Worm (Caenorhabditis elegans): ENCODE results near the gene F48F7.3.

The F48F7.3 gene

DNA sequence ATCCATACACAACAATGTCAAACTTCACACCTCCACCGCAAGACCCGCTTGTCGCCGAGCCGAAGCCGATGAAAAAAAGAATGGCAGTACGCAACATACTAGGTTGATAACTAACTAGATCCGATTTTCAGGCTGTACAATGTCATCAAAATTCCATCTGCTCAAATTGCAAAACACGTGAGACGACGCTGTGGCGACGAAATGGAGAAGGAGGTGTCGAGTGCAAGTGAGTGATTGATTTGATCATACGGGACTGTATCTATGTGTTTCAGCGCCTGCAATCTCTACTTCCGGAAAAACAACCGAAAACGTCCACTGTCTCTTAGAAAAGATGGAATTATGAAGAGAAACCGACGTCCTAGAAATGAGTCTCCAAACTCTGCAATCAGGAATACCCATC lies 23.0 kb upstream of the F48F7.3 start:
- TF ChIP-seq nhr-129 (tag; optimal IDR thresholded peaks at IDR 0.05), result no peak
- no peak for TF ChIP-seq F13H6.1 (tag; optimal IDR thresholded peaks at IDR 0.05)
- peak; percentile 9 for TF ChIP-seq nhr-21 (tag; optimal IDR thresholded peaks at IDR 0.05)

DNA sequence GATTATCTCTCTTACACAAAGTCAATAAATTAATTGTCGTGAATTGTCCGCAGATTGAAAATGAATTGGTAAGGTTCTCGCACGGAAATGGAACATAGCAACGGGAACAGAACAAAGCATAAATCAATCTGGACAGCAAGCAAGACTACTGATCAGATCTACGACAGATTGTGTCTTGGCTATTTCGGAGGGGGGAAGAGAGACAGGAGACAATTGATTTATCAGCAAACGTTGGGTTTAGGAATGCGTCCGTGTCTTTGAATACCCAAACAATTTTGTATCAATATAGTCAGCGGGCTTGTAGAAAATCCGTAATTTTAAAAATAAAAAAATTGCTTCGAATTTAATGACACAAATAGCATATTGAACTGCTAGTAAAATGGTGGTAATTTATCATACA lies 22.0 kb upstream of the F48F7.3 start:
- TF ChIP-seq sem-4 (tag; optimal IDR thresholded peaks at IDR 0.05), result peak; percentile 38
- peak; percentile 43 for TF ChIP-seq nhr-25 (tag; optimal IDR thresholded peaks at IDR 0.05)
- TF ChIP-seq lin-11 (tag; optimal IDR thresholded peaks at IDR 0.05), result no peak
- peak; percentile 83 for TF ChIP-seq nhr-21 (tag; optimal IDR thresholded peaks at IDR 0.05)
- peak; percentile 7 for TF ChIP-seq fos-1 (tag; optimal IDR thresholded peaks at IDR 0.05)
- TF ChIP-seq C34F6.9 (tag; optimal IDR thresholded peaks at IDR 0.05), result peak; percentile 9
- TF ChIP-seq nhr-237 (tag; optimal IDR thresholded peaks at IDR 0.05), result no peak
- no peak for TF ChIP-seq mbf-1 (tag; optimal IDR thresholded peaks at IDR 0.05)
- peak; percentile 67 for TF ChIP-seq ceh-16 (tag; optimal IDR thresholded peaks at IDR 0.05)
- TF ChIP-seq mab-5 (tag; optimal IDR thresholded peaks at IDR 0.05), result peak; percentile 41
- TF ChIP-seq alr-1 (tag; optimal IDR thresholded peaks at IDR 0.05), result no peak
- TF ChIP-seq ztf-4 (tag; optimal IDR thresholded peaks at IDR 0.05), result peak; percentile 37
- peak; percentile 62 for TF ChIP-seq sma-3 (GFP tag; optimal IDR thresholded peaks at IDR 0.05)
- peak; percentile 48 for TF ChIP-seq sma-9 (GFP tag; optimal IDR thresholded peaks at IDR 0.05)
- no peak for TF ChIP-seq sma-9 (tag; optimal IDR thresholded peaks at IDR 0.05)
- TF ChIP-seq F13H6.1 (tag; optimal IDR thresholded peaks at IDR 0.05), result no peak
- no peak for TF ChIP-seq egl-27 (tag; optimal IDR thresholded peaks at IDR 0.05)
- no peak for TF ChIP-seq elt-1 (tag; optimal IDR thresholded peaks at IDR 0.05)
- TF ChIP-seq lsy-2 (tag; optimal IDR thresholded peaks at IDR 0.05), result peak in 1 of 2 experiments; percentile 27

DNA sequence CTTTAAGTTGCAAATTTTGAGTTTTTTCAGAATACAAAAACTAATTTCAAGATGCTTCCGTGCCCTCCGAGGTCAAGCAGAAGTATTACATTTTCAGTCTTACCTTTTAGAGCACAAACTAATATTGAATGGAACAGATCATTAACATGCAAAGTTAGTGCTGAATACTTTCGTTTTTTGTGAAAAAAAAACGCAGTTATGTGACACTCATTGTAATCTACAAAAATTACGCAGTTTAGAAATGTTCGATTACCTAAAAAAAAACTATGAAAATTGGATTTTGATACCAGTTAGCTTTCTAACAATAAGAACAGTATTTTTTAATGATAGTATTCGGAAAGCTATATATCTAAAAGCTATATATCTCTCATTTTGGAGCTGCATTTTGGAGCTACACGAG lies 21.4 kb upstream of the F48F7.3 start:
- TF ChIP-seq F13H6.1 (tag; optimal IDR thresholded peaks at IDR 0.05), result no peak

DNA sequence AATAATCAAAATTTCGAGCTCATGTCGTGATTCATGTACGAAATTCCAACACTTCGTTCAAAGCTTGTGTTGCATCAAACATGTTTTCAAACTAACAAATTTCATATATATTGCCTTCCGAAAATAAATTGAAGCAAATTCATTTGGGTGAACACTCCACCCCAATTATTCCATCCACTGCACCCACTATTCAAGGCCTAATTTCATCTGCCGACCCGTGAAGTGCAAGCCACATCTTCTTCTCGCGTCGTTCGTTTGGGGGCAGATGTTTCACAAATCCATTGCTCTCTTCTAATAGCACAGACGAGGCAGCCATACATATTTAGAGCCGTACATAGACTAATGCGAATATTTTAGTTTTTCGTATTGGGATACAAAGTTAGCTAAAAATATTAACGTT lies 19.1 kb upstream of the F48F7.3 start:
- TF ChIP-seq nhr-11 (tag; optimal IDR thresholded peaks at IDR 0.05), result no peak
- TF ChIP-seq crh-2 (tag; optimal IDR thresholded peaks at IDR 0.05), result no peak
- TF ChIP-seq gmeb-1 (tag; optimal IDR thresholded peaks at IDR 0.05), result no peak
- no peak for TF ChIP-seq sma-3 (GFP tag; optimal IDR thresholded peaks at IDR 0.05)
- TF ChIP-seq nhr-21 (tag; optimal IDR thresholded peaks at IDR 0.05), result no peak

DNA sequence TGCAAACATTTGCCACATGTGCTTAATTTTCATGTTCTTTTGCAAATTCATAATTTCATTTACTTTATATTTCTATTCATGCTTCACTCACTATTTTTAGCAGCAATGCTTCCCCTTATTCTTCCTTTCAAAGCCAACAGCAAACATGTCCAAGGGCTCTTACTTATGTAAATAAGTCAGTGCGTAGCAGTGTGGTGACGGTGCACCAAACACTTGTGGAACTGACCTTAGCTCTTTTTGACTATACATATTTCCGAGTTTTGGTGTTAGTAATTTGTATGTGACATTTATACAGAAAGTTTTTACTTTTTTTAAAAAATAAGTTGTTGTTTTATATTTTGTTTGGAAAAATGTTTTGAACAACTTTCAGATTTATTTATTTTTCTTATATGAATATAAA lies 18.2 kb upstream of the F48F7.3 start:
- no peak for TF ChIP-seq dmd-4 (tag; optimal IDR thresholded peaks at IDR 0.05)
- TF ChIP-seq elt-1 (tag; optimal IDR thresholded peaks at IDR 0.05), result no peak
- no peak for TF ChIP-seq nhr-6 (tag; optimal IDR thresholded peaks at IDR 0.05)
- TF ChIP-seq unc-39 (tag; optimal IDR thresholded peaks at IDR 0.05), result no peak
- no peak for TF ChIP-seq alr-1 (tag; optimal IDR thresholded peaks at IDR 0.05)
- TF ChIP-seq lin-39 (tag; optimal IDR thresholded peaks at IDR 0.05), result no peak
- TF ChIP-seq nhr-129 (tag; optimal IDR thresholded peaks at IDR 0.05), result no peak
- no peak for TF ChIP-seq ceh-82 (tag; optimal IDR thresholded peaks at IDR 0.05)
- TF ChIP-seq egl-27 (tag; optimal IDR thresholded peaks at IDR 0.05), result no peak
- TF ChIP-seq mab-5 (tag; optimal IDR thresholded peaks at IDR 0.05), result no peak
- TF ChIP-seq C34F6.9 (tag; optimal IDR thresholded peaks at IDR 0.05), result no peak
- TF ChIP-seq ztf-1 (GFP tag; conservative IDR thresholded peaks at IDR 0.05), result no peak

DNA sequence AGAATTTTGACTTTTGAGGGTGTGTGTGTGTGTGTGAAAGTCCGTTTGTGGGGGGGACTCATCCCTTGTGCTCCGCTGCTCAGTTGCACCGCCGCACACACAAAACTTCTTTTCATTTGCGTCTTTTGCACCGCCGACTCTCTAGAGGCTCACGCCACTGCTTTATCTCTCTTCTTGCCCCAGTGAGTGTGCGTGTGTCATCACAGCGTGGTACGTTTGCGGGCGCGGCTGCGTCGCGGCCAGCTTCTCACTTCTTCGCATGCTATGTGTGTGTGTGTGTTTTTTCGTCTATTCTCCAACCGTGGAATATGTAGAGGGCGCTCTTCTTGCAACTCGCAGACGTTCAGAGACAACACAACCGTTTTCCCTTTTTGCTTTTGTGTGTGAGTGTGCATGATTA lies 17.8 kb upstream of the F48F7.3 start:
- TF ChIP-seq skn-1 (tag; optimal IDR thresholded peaks at IDR 0.05) (no peak), fos-1 (tag; optimal IDR thresholded peaks at IDR 0.05) (peak; percentile 71), unc-62 (GFP tag; optimal IDR thresholded peaks at IDR 0.05) (no peak), ztf-1 (GFP tag; conservative IDR thresholded peaks at IDR 0.05) (no peak), elt-3 (tag; optimal IDR thresholded peaks at IDR 0.05) (no peak), crh-2 (tag; optimal IDR thresholded peaks at IDR 0.05) (peak; percentile 57), mdl-1 (tag; optimal IDR thresholded peaks at IDR 0.05) (peak; percentile 66 to 80), Y55F3AM.14 (GFP tag; optimal IDR thresholded peaks at IDR 0.05) (peak; percentile 33), elt-1 (tag; optimal IDR thresholded peaks at IDR 0.05) (no peak), sma-9 (GFP tag; optimal IDR thresholded peaks at IDR 0.05) (peak; percentile 73), sma-9 (tag; optimal IDR thresholded peaks at IDR 0.05) (no peak), nhr-237 (tag; optimal IDR thresholded peaks at IDR 0.05) (no peak), lin-11 (tag; optimal IDR thresholded peaks at IDR 0.05) (peak; percentile 77), lin-13 (GFP tag; optimal IDR thresholded peaks at IDR 0.05) (peak; percentile 70), F13H6.1 (tag; optimal IDR thresholded peaks at IDR 0.05) (peak; percentile 58), ZK546.5 (tag; optimal IDR thresholded peaks at IDR 0.05) (no peak), aly-2 (tag; optimal IDR thresholded peaks at IDR 0.05) (no peak), C34F6.9 (tag; optimal IDR thresholded peaks at IDR 0.05) (peak; percentile 65), nhr-12 (tag; optimal IDR thresholded peaks at IDR 0.05) (no peak), dmd-4 (tag; optimal IDR thresholded peaks at IDR 0.05) (no peak), nhr-129 (tag; optimal IDR thresholded peaks at IDR 0.05) (peak; percentile 74), nhr-23 (tag; optimal IDR thresholded peaks at IDR 0.05) (no peak), blmp-1 (tag; optimal IDR thresholded peaks at IDR 0.05; ENCODE audit: insufficient read depth) (no peak), ama-1 (optimal IDR thresholded peaks at IDR 0.05) (no peak), ceh-16 (tag; optimal IDR thresholded peaks at IDR 0.05) (peak; percentile 3), snpc-4 (tag; optimal IDR thresholded peaks at IDR 0.05) (peak; percentile 93), alr-1 (tag; optimal IDR thresholded peaks at IDR 0.05) (no peak), ztf-11 (tag; optimal IDR thresholded peaks at IDR 0.05) (no peak), nhr-6 (tag; optimal IDR thresholded peaks at IDR 0.05) (no peak)

Measured in whole organism, L2 larva.